Worm (Caenorhabditis elegans): ENCODE measurements around the gene B0524.6.

Gene B0524.6

DNA sequence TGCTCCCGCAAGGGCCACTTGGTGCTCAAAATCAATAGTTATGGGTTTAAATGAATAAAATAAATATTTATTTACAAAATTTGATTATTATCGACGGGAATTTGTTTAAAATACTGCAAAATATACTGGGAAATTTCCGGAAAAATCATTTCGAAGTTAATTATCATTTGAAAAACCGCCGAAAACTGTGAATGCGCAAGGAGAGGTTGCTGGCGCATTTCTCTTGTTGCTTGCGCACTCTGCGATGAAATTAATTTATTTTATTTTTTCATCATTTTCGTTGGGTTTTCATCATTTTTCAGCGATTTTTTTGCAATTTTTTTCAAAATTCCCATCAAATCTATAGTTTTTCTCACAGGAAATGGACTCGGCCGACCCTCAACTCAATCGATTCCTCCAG, 45.9 kb downstream of the B0524.6 start, which contains the start of gene ddp-1 (continued):
- peak; percentile 81 for TF ChIP-seq zag-1 (tag; optimal IDR thresholded peaks at IDR 0.05)
- peak; percentile 22 for TF ChIP-seq nhr-76 (tag; optimal IDR thresholded peaks at IDR 0.05)
- peak; percentile 96 for TF ChIP-seq grh-1 (GFP tag; IDR thresholded peaks at IDR 0.05)
- TF ChIP-seq hpl-2 (GFP tag; optimal IDR thresholded peaks at IDR 0.05) = peak; percentile 60
- peak; percentile 92 for TF ChIP-seq skn-1 (tag; optimal IDR thresholded peaks at IDR 0.05)
- peak; percentile 65 for TF ChIP-seq aha-1 (tag; optimal IDR thresholded peaks at IDR 0.05)
- no peak for TF ChIP-seq unc-62 (GFP tag; optimal IDR thresholded peaks at IDR 0.05)
- TF ChIP-seq lin-39 (tag; optimal IDR thresholded peaks at IDR 0.05) = peak; percentile 98
- no peak for TF ChIP-seq hlh-17 (GFP tag; optimal IDR thresholded peaks at IDR 0.05; ENCODE audit: borderline replicate concordance)

ce11 chrIII:1856679-1857078, 48.8 kb downstream of the B0524.6 start:
- TF ChIP-seq nhr-11 (tag; optimal IDR thresholded peaks at IDR 0.05) (no peak), nhr-77 (tag; optimal IDR thresholded peaks at IDR 0.05) (no peak), nhr-85 (tag) (peak; percentile 82), grh-1 (GFP tag; IDR thresholded peaks at IDR 0.05) (0 out of 2 replicates have a peak, but pooled peaks have one; percentile 17), ces-1 (GFP tag; optimal IDR thresholded peaks at IDR 0.05) (no peak), blmp-1 (tag; optimal IDR thresholded peaks at IDR 0.05) (peak; percentile 26), lin-14 (GFP tag; optimal IDR thresholded peaks at IDR 0.05) (peak; percentile 51)

DNA sequence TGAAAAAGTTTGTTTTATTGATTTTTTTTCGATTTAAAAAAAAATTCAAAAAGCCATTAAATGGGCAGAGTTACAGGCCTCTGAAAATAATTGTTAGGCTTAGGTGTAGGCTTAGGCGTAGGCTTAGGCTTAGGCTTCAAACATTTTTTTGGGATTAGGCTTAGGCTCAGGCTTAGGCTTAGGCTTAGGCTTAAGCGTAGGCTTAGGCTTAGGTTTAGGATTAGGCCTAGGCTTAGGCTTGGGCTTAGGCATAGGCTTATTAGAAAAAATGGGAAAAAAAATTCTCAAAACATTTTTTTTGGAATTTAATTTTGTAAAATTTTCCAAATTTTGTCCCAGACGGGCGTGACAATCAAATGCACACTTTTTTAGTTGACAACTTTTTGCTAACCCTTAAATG, 49.3 kb downstream of the B0524.6 start:
- TF ChIP-seq ceh-8 (GFP tag; optimal IDR thresholded peaks at IDR 0.05) (no peak), C16A3.4 (tag; optimal IDR thresholded peaks at IDR 0.05) (no peak), aly-2 (tag; optimal IDR thresholded peaks at IDR 0.05) (no peak), ama-1 (optimal IDR thresholded peaks at IDR 0.05) (no peak), unc-30 (tag; optimal IDR thresholded peaks at IDR 0.05) (no peak), nhr-85 (tag) (no peak), nhr-90 (tag; optimal IDR thresholded peaks at IDR 0.05; ENCODE audit: poor library complexity) (no peak), mdl-1 (tag; optimal IDR thresholded peaks at IDR 0.05) (no peak), grh-1 (GFP tag; IDR thresholded peaks at IDR 0.05) (no peak)

ce11 chrIII:1855092-1855491, 50.3 kb downstream of the B0524.6 start, which contains the start of gene hlh-33:
TSS of gene hlh-33 (plus strand) at chrIII:1855392.
- TF ChIP-seq nhr-85 (tag) (peak; percentile 43), efl-1 (optimal IDR thresholded peaks at IDR 0.05) (no peak), efl-1 (GFP tag; optimal IDR thresholded peaks at IDR 0.05 in 1 of 2) (peak in 1 of 2 experiments; percentile 87), lsy-2 (tag; optimal IDR thresholded peaks at IDR 0.05) (no peak), lin-35 (GFP tag; optimal IDR thresholded peaks at IDR 0.05) (no peak), C34B4.2 (tag; optimal IDR thresholded peaks at IDR 0.05) (no peak)

ce11 chrIII:1853944-1854343, 51.5 kb downstream of the B0524.6 start:
- TF ChIP-seq nhr-85 (tag) = peak; percentile 66
- TF ChIP-seq efl-1 (optimal IDR thresholded peaks at IDR 0.05) = peak in 1 of 2 experiments; percentile 38
- peak; percentile 11 to 91 for TF ChIP-seq efl-1 (GFP tag; optimal IDR thresholded peaks at IDR 0.05 in 1 of 2)
- TF ChIP-seq elt-3 (tag; optimal IDR thresholded peaks at IDR 0.05) = peak in 1 of 6 experiments; percentile 64
- TF ChIP-seq irx-1 (tag; optimal IDR thresholded peaks at IDR 0.05) = no peak
- no peak for TF ChIP-seq unc-98 (GFP tag; IDR thresholded peaks at IDR 0.05)
- no peak for TF ChIP-seq mef-2 (tag; optimal IDR thresholded peaks at IDR 0.05)
- TF ChIP-seq nhr-237 (tag; optimal IDR thresholded peaks at IDR 0.05) = no peak
- no peak for TF ChIP-seq unc-86 (tag; optimal IDR thresholded peaks at IDR 0.05)
- no peak for TF ChIP-seq nhr-19 (GFP tag; conservative IDR thresholded peaks at IDR 0.05)
- no peak for TF ChIP-seq vab-15 (tag; optimal IDR thresholded peaks at IDR 0.05)
- TF ChIP-seq C34B4.2 (tag; optimal IDR thresholded peaks at IDR 0.05) = no peak
- TF ChIP-seq lir-3 (tag; optimal IDR thresholded peaks at IDR 0.05; ENCODE audit: poor library complexity) = no peak
- TF ChIP-seq ztf-4 (tag; optimal IDR thresholded peaks at IDR 0.05) = no peak
- TF ChIP-seq fkh-8 (tag; optimal IDR thresholded peaks at IDR 0.05) = no peak
- TF ChIP-seq hlh-17 (GFP tag; optimal IDR thresholded peaks at IDR 0.05; ENCODE audit: borderline replicate concordance) = no peak
- no peak for TF ChIP-seq elt-2 (tag; optimal IDR thresholded peaks at IDR 0.05)
- TF ChIP-seq hpl-2 (GFP tag; optimal IDR thresholded peaks at IDR 0.05) = no peak
- no peak for TF ChIP-seq ceh-8 (GFP tag; optimal IDR thresholded peaks at IDR 0.05)
- TF ChIP-seq alr-1 (tag; optimal IDR thresholded peaks at IDR 0.05; ENCODE audit: borderline replicate concordance) = no peak
- no peak for TF ChIP-seq ets-5 (GFP tag; IDR thresholded peaks at IDR 0.05)
- TF ChIP-seq F16B12.6 (tag; optimal IDR thresholded peaks at IDR 0.05) = no peak
- TF ChIP-seq sptf-1 (tag; optimal IDR thresholded peaks at IDR 0.05) = no peak
- no peak for TF ChIP-seq sox-4 (tag; optimal IDR thresholded peaks at IDR 0.05)
- no peak for TF ChIP-seq fos-1 (tag; optimal IDR thresholded peaks at IDR 0.05)
- TF ChIP-seq dpl-1 (GFP tag; optimal IDR thresholded peaks at IDR 0.05) = peak; percentile 3 to 47 (median 32)
- TF ChIP-seq nhr-90 (tag; optimal IDR thresholded peaks at IDR 0.05; ENCODE audit: poor library complexity) = no peak
- no peak for TF ChIP-seq nhr-77 (tag; optimal IDR thresholded peaks at IDR 0.05)

Measured in whole organism, L1 larva.